Fruit fly (Drosophila melanogaster): ENCODE measurements around the gene Vps24.

Gene Vps24

dm6 chr3R:4337580-4337979 lies 26.8 kb upstream of the Vps24 start, which contains the start of the genes Skp2 and CG1103 (continued):
- TF ChIP-seq Dp (GFP tag; optimal IDR thresholded peaks at IDR 0.05) (peak; percentile 86), Fer1 (GFP tag; optimal IDR thresholded peaks at IDR 0.05) (no peak), Hr3 (GFP tag; optimal IDR thresholded peaks at IDR 0.05) (peak; percentile 29), CG17829 (tag; optimal IDR thresholded peaks at IDR 0.05) (peak; percentile 26), slp2 (GFP tag; optimal IDR thresholded peaks at IDR 0.05) (no peak), CG1832 (GFP tag; optimal IDR thresholded peaks at IDR 0.05) (no peak), CG12155 (GFP tag; optimal IDR thresholded peaks at IDR 0.05) (no peak), PHDP (tag; optimal IDR thresholded peaks at IDR 0.05) (no peak), BEAF-32 (GFP tag; optimal IDR thresholded peaks at IDR 0.05) (peak; percentile 51), CTCF (GFP tag; optimal IDR thresholded peaks at IDR 0.05) (peak; percentile 24), CG9817 (tag; optimal IDR thresholded peaks at IDR 0.05) (no peak), mld (GFP tag; IDR thresholded peaks at IDR 0.05; ENCODE audit: partially characterized antibody) (0 out of 3 replicates have a peak, but pooled peaks have one; percentile 46), crc (GFP tag; optimal IDR thresholded peaks at IDR 0.05) (no peak), HLH4C (GFP tag; IDR thresholded peaks at IDR 0.05; ENCODE audit: partially characterized antibody) (peak; percentile 46; the same call in 1 of the 3 replicates), CG2116 (GFP tag; optimal IDR thresholded peaks at IDR 0.05) (peak; percentile 60), Lhr (GFP tag; optimal IDR thresholded peaks at IDR 0.05) (peak; percentile 59), CG4617 (GFP tag; optimal IDR thresholded peaks at IDR 0.05; ENCODE audit: borderline replicate concordance) (peak; percentile 72), vvl (GFP tag; IDR thresholded peaks at IDR 0.05) (0 out of 2 replicates have a peak, but pooled peaks have one; percentile 32), phol (tag; optimal IDR thresholded peaks at IDR 0.05) (peak; percentile 37), CG4707 (GFP tag; optimal IDR thresholded peaks at IDR 0.05) (no peak), pho (GFP tag; optimal IDR thresholded peaks at IDR 0.05) (no peak), sc (optimal IDR thresholded peaks at IDR 0.05) (no peak), sc (GFP tag; optimal IDR thresholded peaks at IDR 0.05) (no peak), gfzf (GFP tag; optimal IDR thresholded peaks at IDR 0.05) (peak; percentile 78), sens-2 (GFP tag; IDR thresholded peaks at IDR 0.05) (no peak), CG1602 (GFP tag; optimal IDR thresholded peaks at IDR 0.05) (no peak), CHES-1-like (GFP tag; optimal IDR thresholded peaks at IDR 0.05) (no peak), CG15601 (tag; optimal IDR thresholded peaks at IDR 0.05) (peak; percentile 25), hkb (optimal IDR thresholded peaks at IDR 0.05) (peak; percentile 49), hkb (GFP tag; IDR thresholded peaks at IDR 0.05) (no peak; the same call in 1 of the 2 replicates), CG2712 (tag; optimal IDR thresholded peaks at IDR 0.05) (peak; percentile 42), lola (GFP tag; optimal IDR thresholded peaks at IDR 0.05) (no peak), CG7963 (GFP tag; IDR thresholded peaks at IDR 0.05; ENCODE audit: partially characterized antibody) (0 out of 3 replicates have a peak, but pooled peaks have one; percentile 39), dm (GFP tag; optimal IDR thresholded peaks at IDR 0.05) (peak; percentile 16), CG16813 (GFP tag; IDR thresholded peaks at IDR 0.05; ENCODE audit: partially characterized antibody) (peak; percentile 44; the same call in 1 of the 3 replicates), pros (GFP tag; optimal IDR thresholded peaks at IDR 0.05) (peak; percentile 79), CG10654 (GFP tag; optimal IDR thresholded peaks at IDR 0.05) (no peak), CG11560 (tag; IDR thresholded peaks at IDR 0.05) (peak; percentile 55; the same call in 2 of the 3 replicates), Opbp (GFP tag; IDR thresholded peaks at IDR 0.05; ENCODE audit: partially characterized antibody) (peak; percentile 60), BtbVII (GFP tag; optimal IDR thresholded peaks at IDR 0.05) (no peak), MESR4 (GFP tag; optimal IDR thresholded peaks at IDR 0.05) (peak; percentile 79), onecut (GFP tag; IDR thresholded peaks at IDR 0.05) (no peak), Hmr (GFP tag; optimal IDR thresholded peaks at IDR 0.05) (no peak), HmgD (GFP tag; optimal IDR thresholded peaks at IDR 0.05) (peak; percentile 23), Oaz (GFP tag; IDR thresholded peaks at IDR 0.05) (no peak), Adf1 (GFP tag; IDR thresholded peaks at IDR 0.05) (no peak), ato (GFP tag; IDR thresholded peaks at IDR 0.05; ENCODE audit: partially characterized antibody) (peak; percentile 43; the same call in 1 of the 2 replicates), Myb (GFP tag; optimal IDR thresholded peaks at IDR 0.05) (peak; percentile 27), nau (GFP tag; optimal IDR thresholded peaks at IDR 0.05) (no peak), CG10267 (tag; optimal IDR thresholded peaks at IDR 0.05) (peak; percentile 17)
